Fruit fly (Drosophila melanogaster) whole organism, embryonic: ENCODE results near the gene vkg.

Source experiments
- Atf-2 ChIP-seq: fragments of 200-800 bp; sonication (Bioruptor generic); optimal IDR thresholded peaks from 2 replicates; lab custom pipeline; 2016; ENCODE audit warnings: missing biosample characterization, missing genetic modification characterization
- CG10147 ChIP-seq: fragments of 200-800 bp; sonication (Bioruptor generic); optimal IDR thresholded peaks from 2 replicates; lab custom pipeline; 2019; ENCODE audit warnings: missing biosample characterization, mild to moderate bottlenecking, missing genetic modification characterization, moderate library complexity
- CG10654 ChIP-seq: fragments of 200-800 bp; sonication (Bioruptor generic); optimal IDR thresholded peaks from 2 replicates; lab custom pipeline; 2016; ENCODE audit warnings: missing biosample characterization, missing genetic modification characterization
- CG12659 ChIP-seq: fragments of 200-800 bp; sonication (Bioruptor generic); optimal IDR thresholded peaks from 3 replicates; lab custom pipeline; 2017; ENCODE audit warnings: mild to moderate bottlenecking, missing biosample characterization, missing genetic modification reagents, missing genetic modification characterization
- CG13123 ChIP-seq: fragments of 200-800 bp; sonication (Bioruptor generic); optimal IDR thresholded peaks from 2 replicates; lab custom pipeline; 2016; ENCODE audit warnings: missing biosample characterization, missing genetic modification characterization
- CG14014 ChIP-seq: fragments of 200-800 bp; sonication (Bioruptor generic); IDR thresholded peaks from 2 replicates; pipeline ENCODE4 v1.3.6; 2022; ENCODE audit warnings: missing biosample characterization, missing genetic modification characterization
- CG14710 ChIP-seq: fragments of 200-800 bp; sonication (Bioruptor generic); optimal IDR thresholded peaks from 3 replicates; lab custom pipeline; 2019; ENCODE audit warnings: missing biosample characterization, mild to moderate bottlenecking, missing genetic modification characterization, moderate library complexity
- CG14860 ChIP-seq: fragments of 200-800 bp; sonication (Bioruptor generic); IDR thresholded peaks from 3 replicates; pipeline ENCODE4 v1.3.6; 2022; ENCODE audit warnings: missing biosample characterization, missing genetic modification characterization; ENCODE audit not compliant: partially characterized antibody
- CG14965 ChIP-seq: fragments of 200-800 bp; sonication (Bioruptor generic); optimal IDR thresholded peaks from 2 replicates; lab custom pipeline; 2016; ENCODE audit warnings: missing biosample characterization, missing genetic modification characterization, borderline replicate concordance
- CG15479 ChIP-seq: fragments of 200-800 bp; sonication (Bioruptor generic); optimal IDR thresholded peaks from 3 replicates; lab custom pipeline; 2019; ENCODE audit warnings: missing biosample characterization, mild to moderate bottlenecking, missing genetic modification characterization, moderate library complexity
- CG16779 ChIP-seq: fragments of 200-800 bp; sonication (Bioruptor generic); IDR thresholded peaks from 2 replicates; pipeline ENCODE4 v1.3.6; 2022; ENCODE audit warnings: missing biosample characterization, missing genetic modification characterization
- CG17829 ChIP-seq: fragments of 200-800 bp; optimal IDR thresholded peaks from 2 replicates; lab custom pipeline; 2019; ENCODE audit warnings: missing biosample characterization, mild to moderate bottlenecking, missing genetic modification characterization, moderate library complexity
- CG18011 ChIP-seq: fragments of 200-800 bp; sonication (Bioruptor generic); optimal IDR thresholded peaks from 2 replicates; lab custom pipeline; 2017; ENCODE audit warnings: missing biosample characterization, missing genetic modification characterization, mild to moderate bottlenecking, moderate library complexity, missing genotype
- CG2120 ChIP-seq: fragments of 200-800 bp; sonication (Bioruptor generic); optimal IDR thresholded peaks from 3 replicates; lab custom pipeline; 2016; ENCODE audit warnings: missing biosample characterization, missing genetic modification characterization
- CG2678 ChIP-seq: fragments of 200-800 bp; sonication (Bioruptor generic); optimal IDR thresholded peaks from 3 replicates; lab custom pipeline; 2019; ENCODE audit warnings: missing biosample characterization, mild to moderate bottlenecking, missing genetic modification characterization, moderate library complexity
- CG2889 ChIP-seq: fragments of 200-800 bp; sonication (Bioruptor generic); IDR thresholded peaks from 3 replicates; pipeline ENCODE4 v1.3.6; 2022; ENCODE audit warnings: missing biosample characterization, missing genetic modification characterization
- CG30431 ChIP-seq: fragments of 200-800 bp; sonication (Bioruptor generic); optimal IDR thresholded peaks from 2 replicates; lab custom pipeline; 2017; ENCODE audit warnings: missing biosample characterization, missing genetic modification characterization
- CG31441 ChIP-seq: fragments of 200-800 bp; sonication (Bioruptor generic); IDR thresholded peaks from 2 replicates; pipeline ENCODE4 v1.3.6; 2022; ENCODE audit warnings: missing biosample characterization, missing genetic modification characterization
- CG34422 ChIP-seq: fragments of 200-800 bp; sonication (Bioruptor generic); IDR thresholded peaks from 3 replicates; pipeline ENCODE4 v1.3.6; 2022; ENCODE audit warnings: missing biosample characterization, missing genetic modification characterization
- CG3995 ChIP-seq: fragments of 200-800 bp; sonication (Bioruptor generic); optimal IDR thresholded peaks from 3 replicates; lab custom pipeline; 2016; ENCODE audit warnings: missing biosample characterization, missing genetic modification characterization
- CG43689 ChIP-seq: fragments of 200-800 bp; sonication (Bioruptor generic); IDR thresholded peaks from 2 replicates; pipeline ENCODE4 v1.3.6; 2022; ENCODE audit warnings: missing biosample characterization, missing genetic modification characterization
- CG4730 ChIP-seq: fragments of 200-800 bp; sonication (Bioruptor generic); IDR thresholded peaks from 2 replicates; pipeline ENCODE4 v1.3.6; 2022; ENCODE audit warnings: missing biosample characterization, missing genetic modification characterization
- CG5953 ChIP-seq: fragments of 200-800 bp; sonication (Bioruptor generic); IDR thresholded peaks from 2 replicates; pipeline ENCODE4 v1.3.6; 2022; ENCODE audit warnings: missing biosample characterization, missing genetic modification characterization
- CG8388 ChIP-seq: fragments of 200-800 bp; sonication (Bioruptor generic); optimal IDR thresholded peaks from 2 replicates; lab custom pipeline; 2019; ENCODE audit warnings: missing biosample characterization, mild to moderate bottlenecking, missing genetic modification characterization, moderate library complexity
- CG9215 ChIP-seq: fragments of 200-800 bp; sonication (Bioruptor generic); IDR thresholded peaks from 2 replicates; pipeline ENCODE4 v1.3.6; 2022; ENCODE audit warnings: missing biosample characterization, missing genetic modification characterization
- Deaf1 ChIP-seq: fragments of 200-800 bp; optimal IDR thresholded peaks from 3 replicates; lab custom pipeline; 2019; ENCODE audit warnings: missing biosample characterization, mild to moderate bottlenecking, missing genetic modification characterization, moderate library complexity
- Gsc ChIP-seq: fragments of 200-800 bp; sonication (Bioruptor generic); IDR thresholded peaks from 2 replicates; pipeline ENCODE4 v1.3.6; 2022; ENCODE audit warnings: missing biosample characterization, missing genetic modification characterization
- Gug ChIP-seq: fragments of 200-800 bp; sonication (Bioruptor generic); IDR thresholded peaks from 4 replicates; pipeline ENCODE4 v1.3.6; 2022; ENCODE audit warnings: missing biosample characterization, missing genetic modification characterization
- HLH54F ChIP-seq: fragments of 200-800 bp; sonication (Bioruptor generic); optimal IDR thresholded peaks from 3 replicates; lab custom pipeline; 2016; ENCODE audit warnings: missing biosample characterization, missing genetic modification characterization
- Hmx ChIP-seq: fragments of 200-800 bp; sonication (Bioruptor generic); optimal IDR thresholded peaks from 2 replicates; lab custom pipeline; 2016; ENCODE audit warnings: missing biosample characterization, missing genetic modification characterization
- NFAT ChIP-seq: fragments of 200-800 bp; sonication (Bioruptor generic); IDR thresholded peaks from 2 replicates; pipeline ENCODE4 v1.3.6; 2022; ENCODE audit warnings: missing biosample characterization, missing genetic modification characterization
- Neu2 ChIP-seq: fragments of 200-800 bp; sonication (Bioruptor generic); optimal IDR thresholded peaks from 3 replicates; lab custom pipeline; 2016; ENCODE audit warnings: missing biosample characterization, missing genetic modification characterization, borderline replicate concordance
- Opbp ChIP-seq: fragments of 200-800 bp; sonication (Bioruptor generic); IDR thresholded peaks from 3 replicates; pipeline ENCODE4 v1.3.6; 2022; ENCODE audit warnings: missing biosample characterization, missing genetic modification characterization; ENCODE audit not compliant: partially characterized antibody
- Ptx1 ChIP-seq: fragments of 200-800 bp; sonication (Bioruptor generic); IDR thresholded peaks from 2 replicates; pipeline ENCODE4 v1.3.6; 2022; ENCODE audit warnings: missing biosample characterization, missing genetic modification characterization
- Rfx ChIP-seq: fragments of 200-800 bp; sonication (Bioruptor generic); IDR thresholded peaks from 2 replicates; pipeline ENCODE4 v1.3.6; 2022; ENCODE audit warnings: missing biosample characterization, missing genetic modification characterization
- Sox100B ChIP-seq: fragments of 200-800 bp; sonication (Bioruptor generic); optimal IDR thresholded peaks from 3 replicates; lab custom pipeline; 2018; ENCODE audit warnings: missing biosample characterization, mild to moderate bottlenecking, missing genetic modification characterization
- Sox102F ChIP-seq: fragments of 200-800 bp; sonication (Bioruptor generic); optimal IDR thresholded peaks from 2 replicates; lab custom pipeline; 2018; ENCODE audit warnings: missing biosample characterization, mild to moderate bottlenecking, missing genetic modification characterization, moderate library complexity
- aop ChIP-seq: fragments of 200-800 bp; sonication (Bioruptor generic); IDR thresholded peaks from 2 replicates; pipeline ENCODE4 v1.3.6; 2022; ENCODE audit warnings: missing biosample characterization, missing genetic modification characterization
- ase ChIP-seq: fragments of 200-800 bp; sonication (Bioruptor generic); IDR thresholded peaks from 3 replicates; pipeline ENCODE4 v1.3.6; 2022; ENCODE audit warnings: missing biosample characterization, missing genetic modification characterization
- crc ChIP-seq: fragments of 200-800 bp; sonication (Bioruptor generic); optimal IDR thresholded peaks from 2 replicates; lab custom pipeline; 2016; ENCODE audit warnings: missing biosample characterization, missing genetic modification characterization
- dimm ChIP-seq: fragments of 200-800 bp; sonication (Bioruptor generic); IDR thresholded peaks from 2 replicates; pipeline ENCODE4 v1.3.6; 2022; ENCODE audit warnings: missing biosample characterization, missing genetic modification characterization
- dm ChIP-seq: fragments of 200-800 bp; sonication (Bioruptor generic); optimal IDR thresholded peaks from 3 replicates; lab custom pipeline; 2016; ENCODE audit warnings: missing biosample characterization, missing genetic modification characterization
- gcm2 ChIP-seq: fragments of 200-800 bp; sonication (Bioruptor generic); optimal IDR thresholded peaks from 2 replicates; lab custom pipeline; 2016; ENCODE audit warnings: missing biosample characterization, missing genetic modification characterization
- gsb-n ChIP-seq: fragments of 200-800 bp; sonication (Bioruptor generic); optimal IDR thresholded peaks from 3 replicates; lab custom pipeline; 2018; ENCODE audit warnings: missing biosample characterization, mild to moderate bottlenecking, missing genetic modification characterization
- shn ChIP-seq: fragments of 200-800 bp; sonication (Bioruptor generic); optimal IDR thresholded peaks from 3 replicates; lab custom pipeline; 2016; ENCODE audit warnings: missing biosample characterization, missing genetic modification characterization
- sqz ChIP-seq: fragments of 200-800 bp; sonication (Bioruptor generic); optimal IDR thresholded peaks from 3 replicates; lab custom pipeline; 2018; ENCODE audit warnings: missing biosample characterization, mild to moderate bottlenecking, missing genetic modification characterization
- tap ChIP-seq: fragments of 200-800 bp; optimal IDR thresholded peaks from 3 replicates; lab custom pipeline; 2019; ENCODE audit warnings: missing biosample characterization, mild to moderate bottlenecking, missing genetic modification characterization, moderate library complexity
- tx ChIP-seq: fragments of 200-800 bp; sonication (Bioruptor generic); optimal IDR thresholded peaks from 2 replicates; lab custom pipeline; 2016; ENCODE audit warnings: missing biosample characterization, missing genetic modification characterization
- vnd ChIP-seq: fragments of 200-800 bp; sonication (Bioruptor generic); IDR thresholded peaks from 3 replicates; pipeline ENCODE4 v1.3.6; 2022; ENCODE audit warnings: missing biosample characterization, missing genetic modification characterization; ENCODE audit not compliant: partially characterized antibody
- zfh2 ChIP-seq: fragments of 200-800 bp; sonication (Bioruptor generic); optimal IDR thresholded peaks from 2 replicates; lab custom pipeline; 2016; ENCODE audit warnings: missing biosample characterization, missing genetic modification characterization

Gene vkg

DNA sequence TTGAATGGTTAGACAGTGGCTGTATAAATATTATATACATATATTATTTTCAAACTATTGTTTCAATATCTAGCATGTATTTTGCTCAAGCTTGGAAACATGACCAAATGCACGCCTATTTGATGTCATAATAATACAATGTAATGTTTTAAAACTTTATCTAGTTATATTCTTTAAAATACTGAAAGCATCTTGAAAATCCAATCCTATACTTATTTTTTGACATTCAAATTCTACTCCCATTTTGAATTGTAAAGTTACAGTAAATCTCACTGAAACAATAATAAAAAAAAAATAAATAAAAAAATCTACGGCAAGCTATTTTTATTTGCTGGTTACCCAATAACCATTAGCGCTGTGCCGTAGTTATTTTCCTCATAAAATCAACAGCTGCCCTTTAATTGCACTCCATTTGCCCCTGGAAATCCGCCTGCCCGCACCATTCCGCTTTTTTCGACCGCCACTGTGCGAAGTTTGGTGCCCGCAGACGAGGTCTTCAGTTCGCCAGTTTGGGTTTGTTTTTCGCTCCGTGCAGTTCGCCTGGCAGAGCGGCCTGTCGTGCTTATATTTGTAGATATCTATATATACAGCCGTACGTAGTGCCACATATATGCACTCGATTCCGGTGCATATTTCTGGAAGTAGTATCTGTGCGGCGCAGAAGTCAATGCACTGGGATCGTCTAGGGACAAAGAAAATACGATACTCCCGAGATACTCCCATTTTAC is 17.1 kb upstream of the vkg start (continued):
- TF ChIP-seq aop (GFP tag; lab: Robert Waterston, UW) (no peak), dm (GFP tag; lab: Kevin White, UChicago) (no peak), CG2678 (tag; lab: Kevin White, UChicago) (peak; percentile 76), CG31441 (GFP tag; lab: Robert Waterston, UW) (peak; percentile 83), Gsc (GFP tag; lab: Robert Waterston, UW) (no peak), CG17829 (peak; percentile 42), Ptx1 (GFP tag; lab: Robert Waterston, UW) (0 out of 2 replicates have a peak, but pooled peaks have one; percentile 26), Atf-2 (GFP tag; lab: Kevin White, UChicago) (peak; percentile 13), Deaf1 (tag; lab: Kevin White, UChicago) (peak; percentile 6), CG5953 (GFP tag; lab: Robert Waterston, UW) (peak; percentile 49; the same call in 1 of the 2 replicates), CG10147 (GFP tag; lab: Kevin White, UChicago) (peak; percentile 8), Gug (GFP tag; lab: Robert Waterston, UW) (peak; percentile 85), CG30431 (no peak), zfh2 (GFP tag; lab: Kevin White, UChicago) (peak; percentile 15), CG12659 (GFP tag; lab: Kevin White, UChicago) (peak; percentile 65), CG13123 (no peak), tx (GFP tag; lab: Kevin White, UChicago) (no peak), shn (GFP tag; lab: Kevin White, UChicago) (peak; percentile 33), Sox102F (GFP tag; lab: Kevin White, UChicago) (peak; percentile 67), gsb-n (tag; lab: Kevin White, UChicago) (peak; percentile 32), crc (GFP tag; lab: Kevin White, UChicago) (no peak), Rfx (GFP tag; lab: Robert Waterston, UW) (peak; percentile 63), CG18011 (no peak), Sox100B (GFP tag; lab: Kevin White, UChicago) (peak; percentile 78), CG14965 (GFP tag; lab: Kevin White, UChicago) (no peak), CG14014 (GFP tag; lab: Robert Waterston, UW) (peak; percentile 64; the same call in 1 of the 2 replicates), dimm (GFP tag; lab: Robert Waterston, UW) (peak; percentile 46), CG15479 (GFP tag; lab: Kevin White, UChicago) (no peak), Neu2 (no peak), CG43689 (GFP tag; lab: Robert Waterston, UW) (no peak), CG2120 (GFP tag; lab: Kevin White, UChicago) (peak; percentile 37), gcm2 (GFP tag; lab: Kevin White, UChicago) (no peak), CG34422 (GFP tag; lab: Robert Waterston, UW) (peak; percentile 48; the same call in 2 of the 3 replicates), NFAT (GFP tag; lab: Robert Waterston, UW) (peak; percentile 75), HLH54F (GFP tag; lab: Kevin White, UChicago) (no peak), CG8388 (GFP tag; lab: Kevin White, UChicago) (peak; percentile 30), ase (GFP tag; lab: Robert Waterston, UW) (peak; percentile 54; the same call in 2 of the 3 replicates), CG14860 (no peak), CG14710 (tag; lab: Kevin White, UChicago) (peak; percentile 39), Hmx (no peak), sqz (GFP tag; lab: Kevin White, UChicago) (peak; percentile 82), vnd (no peak), Opbp (GFP tag; lab: Robert Waterston, UW) (0 out of 3 replicates have a peak, but pooled peaks have one; percentile 8), CG16779 (GFP tag; lab: Robert Waterston, UW) (peak; percentile 62), CG4730 (GFP tag; lab: Robert Waterston, UW) (0 out of 2 replicates have a peak, but pooled peaks have one; percentile 14), CG3995 (GFP tag; lab: Kevin White, UChicago) (no peak), tap (tag; lab: Kevin White, UChicago) (peak; percentile 23), CG10654 (GFP tag; lab: Kevin White, UChicago) (peak; percentile 14), CG9215 (GFP tag; lab: Robert Waterston, UW) (no peak), CG2889 (GFP tag; lab: Robert Waterston, UW) (no peak; the same call in 2 of the 3 replicates)
